Worm (Caenorhabditis elegans): ENCODE measurements around the gene ndab-2.

Gene ndab-2

DNA sequence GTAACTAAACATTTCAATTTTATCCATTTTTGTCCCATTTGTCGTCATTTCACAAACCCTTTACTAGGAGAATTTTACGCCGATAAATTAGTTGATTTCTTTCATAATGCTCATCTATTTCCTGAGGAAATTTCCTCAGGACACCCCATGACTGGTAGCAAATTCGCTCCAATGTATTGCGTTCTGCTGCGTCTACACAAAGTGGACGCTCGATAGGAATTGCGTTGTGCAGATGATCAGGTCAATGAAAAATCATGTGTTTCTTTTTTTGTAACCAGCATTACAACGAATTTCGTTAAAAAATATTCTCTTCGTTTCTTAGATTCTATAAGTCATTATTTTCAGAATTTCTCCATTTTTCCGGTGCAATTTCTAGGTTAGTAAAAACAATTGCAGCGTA lies 1.3 kb downstream of the ndab-2 start, which contains the start of gene epg-4 (continued):
- TF ChIP-seq rbr-2 (tag; optimal IDR thresholded peaks at IDR 0.05), result no peak
- TF ChIP-seq ceh-28 (tag; optimal IDR thresholded peaks at IDR 0.05), result no peak
- no peak for TF ChIP-seq mdl-1 (tag; optimal IDR thresholded peaks at IDR 0.05)
- TF ChIP-seq mxl-3 (GFP tag; optimal IDR thresholded peaks at IDR 0.05), result peak; percentile 49
- TF ChIP-seq daf-16 (GFP tag; optimal IDR thresholded peaks at IDR 0.05), result no peak
- TF ChIP-seq daf-16 (tag; optimal IDR thresholded peaks at IDR 0.05), result no peak
- TF ChIP-seq zfp-2 (tag; optimal IDR thresholded peaks at IDR 0.05), result peak; percentile 33
- no peak for TF ChIP-seq nhr-102 (tag; optimal IDR thresholded peaks at IDR 0.05)
- TF ChIP-seq mes-2 (tag; optimal IDR thresholded peaks at IDR 0.05; ENCODE audit: poor library complexity, severe bottlenecking), result peak; percentile 66

DNA sequence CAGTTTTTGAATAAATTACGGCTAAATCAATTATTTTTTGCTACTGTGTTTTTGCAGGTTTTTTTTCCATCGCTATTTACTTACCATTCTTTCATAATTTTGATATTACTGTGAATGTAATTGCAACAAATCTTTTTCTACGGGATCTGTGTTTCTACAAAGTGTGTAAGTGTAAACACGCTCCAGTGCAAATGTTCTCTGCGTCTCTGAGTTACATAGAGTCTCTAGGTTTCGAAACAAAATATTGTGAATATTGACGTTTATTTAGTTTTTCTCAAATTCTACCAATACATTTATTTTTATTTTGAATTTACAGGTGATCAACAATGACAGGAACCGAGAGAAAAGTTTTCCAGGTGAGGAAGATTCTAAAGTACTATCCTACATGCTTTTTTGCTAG lies 3.5 kb downstream of the ndab-2 start, which contains the start of gene yju-2:
yju-2 (plus strand) TSS at position 315 of the 400 bp plus-strand sequence.
- TF ChIP-seq nhr-42 (GFP tag; IDR thresholded peaks at IDR 0.05) (no peak), daf-16 (GFP tag; optimal IDR thresholded peaks at IDR 0.05) (no peak), daf-16 (tag; optimal IDR thresholded peaks at IDR 0.05) (peak; percentile 66), nhr-77 (tag; optimal IDR thresholded peaks at IDR 0.05) (peak; percentile 32), mdt-29 (GFP tag; IDR thresholded peaks at IDR 0.05) (no peak), ceh-28 (tag; optimal IDR thresholded peaks at IDR 0.05) (no peak), hlh-30 (tag; optimal IDR thresholded peaks at IDR 0.05; ENCODE audit: insufficient read depth) (peak; percentile 64), dve-1 (tag; optimal IDR thresholded peaks at IDR 0.05; ENCODE audit: insufficient read depth) (peak; percentile 55), lsy-2 (tag; optimal IDR thresholded peaks at IDR 0.05) (peak in 1 of 2 experiments; percentile 86), T20F7.1 (GFP tag; optimal IDR thresholded peaks at IDR 0.05) (peak; percentile 62), mep-1 (tag; optimal IDR thresholded peaks at IDR 0.05) (peak; percentile 78), hif-1 (tag; optimal IDR thresholded peaks at IDR 0.05) (peak in 1 of 2 experiments; percentile 47), daf-8 (GFP tag; IDR thresholded peaks at IDR 0.05) (no peak), aha-1 (tag) (peak; percentile 42), lin-39 (tag; optimal IDR thresholded peaks at IDR 0.05) (no peak), mes-2 (tag; optimal IDR thresholded peaks at IDR 0.05; ENCODE audit: poor library complexity, severe bottlenecking) (peak; percentile 89), pha-4 (GFP tag; IDR thresholded peaks at IDR 0.05) (no peak), pha-4 (tag; optimal IDR thresholded peaks at IDR 0.05) (peak; percentile 3), nhr-10 (tag; optimal IDR thresholded peaks at IDR 0.05) (no peak), nhr-6 (tag; optimal IDR thresholded peaks at IDR 0.05) (peak; percentile 60), zfp-2 (tag; optimal IDR thresholded peaks at IDR 0.05) (peak; percentile 36), nhr-11 (tag; optimal IDR thresholded peaks at IDR 0.05) (peak; percentile 39), lin-38 (GFP tag; IDR thresholded peaks at IDR 0.05) (peak; percentile 86), nhr-102 (tag; optimal IDR thresholded peaks at IDR 0.05) (no peak), F26F4.8 (GFP tag; conservative IDR thresholded peaks at IDR 0.05) (no peak), fkh-10 (GFP tag; optimal IDR thresholded peaks at IDR 0.05) (peak; percentile 2), jun-1 (tag; optimal IDR thresholded peaks at IDR 0.05) (no peak), ztf-7 (tag; optimal IDR thresholded peaks at IDR 0.05) (peak; percentile 18), dpl-1 (GFP tag; optimal IDR thresholded peaks at IDR 0.05) (peak; percentile 55), unc-130 (GFP tag; optimal IDR thresholded peaks at IDR 0.05) (peak; percentile 8), lin-13 (GFP tag; optimal IDR thresholded peaks at IDR 0.05) (peak; percentile 72), gei-8 (GFP tag; optimal IDR thresholded peaks at IDR 0.05) (no peak), ama-1 (optimal IDR thresholded peaks at IDR 0.05) (peak; percentile 1), nhr-28 (tag; optimal IDR thresholded peaks at IDR 0.05) (peak; percentile 11), zip-11 (GFP tag; IDR thresholded peaks at IDR 0.05) (no peak)

DNA sequence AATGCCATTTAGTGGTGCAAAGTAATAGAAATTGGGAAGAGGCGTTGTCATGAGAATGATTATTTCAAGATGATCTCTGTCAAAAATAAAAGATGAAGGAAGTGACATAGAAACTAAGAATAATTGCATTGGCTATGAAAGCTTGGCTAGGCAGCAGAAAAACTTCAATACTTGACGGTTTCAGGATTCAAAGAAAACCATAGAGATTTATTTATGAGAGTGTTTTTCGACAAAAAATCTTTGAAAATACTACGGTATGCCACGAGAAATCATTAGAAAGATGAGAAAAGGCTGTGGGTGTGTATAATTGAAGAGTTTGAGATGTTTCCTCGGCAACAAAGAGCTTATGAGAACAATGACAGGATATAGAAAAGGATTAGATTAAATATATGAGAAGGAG lies 4.9 kb downstream of the ndab-2 start, which contains the start of gene F37C12.14:
F37C12.14 (minus strand) TSS at position 101 of the 400 bp plus-strand sequence.
- TF ChIP-seq zfp-2 (tag; optimal IDR thresholded peaks at IDR 0.05) (no peak), lir-3 (tag; optimal IDR thresholded peaks at IDR 0.05) (no peak), T20F7.1 (GFP tag; optimal IDR thresholded peaks at IDR 0.05) (no peak), hlh-11 (tag; optimal IDR thresholded peaks at IDR 0.05) (no peak), dmd-6 (GFP tag; IDR thresholded peaks at IDR 0.05) (no peak)

Measured in whole organism, L4 larva.